Fruit fly (Drosophila melanogaster) whole organism, adult: Measurements from ENCODE around the gene CG5973.

Source experiments
- CG11617 ChIP-seq: fragments of 200-800 bp; sonication (Bioruptor generic); optimal IDR thresholded peaks from 2 replicates; lab custom pipeline; 2017; ENCODE audit warnings: mild to moderate bottlenecking, missing biosample characterization, missing genetic modification reagents, missing genetic modification characterization
- CG12768 ChIP-seq: fragments of 200-800 bp; sonication (Bioruptor generic); optimal IDR thresholded peaks from 2 replicates; lab custom pipeline; 2017; ENCODE audit warnings: missing biosample characterization, missing genetic modification characterization, mild to moderate bottlenecking, moderate library complexity, missing genetic modification reagents
- CG14711 ChIP-seq: fragments of 200-800 bp; sonication (Bioruptor generic); optimal IDR thresholded peaks from 2 replicates; lab custom pipeline; 2018; ENCODE audit warnings: missing biosample characterization, mild to moderate bottlenecking, missing genetic modification characterization, moderate library complexity
- CG1620 ChIP-seq: fragments of 200-800 bp; sonication (Bioruptor generic); optimal IDR thresholded peaks from 2 replicates; lab custom pipeline; 2016; ENCODE audit warnings: missing biosample characterization, missing genetic modification characterization
- CG33017 ChIP-seq: fragments of 200-800 bp; sonication (Bioruptor generic); optimal IDR thresholded peaks from 2 replicates; lab custom pipeline; 2018; ENCODE audit warnings: missing biosample characterization, mild to moderate bottlenecking, missing genetic modification characterization, moderate library complexity
- CG5204 ChIP-seq: fragments of 200-800 bp; sonication (Bioruptor generic); optimal IDR thresholded peaks from 2 replicates; lab custom pipeline; 2016; ENCODE audit warnings: missing biosample characterization, missing genetic modification characterization
- CG7045 ChIP-seq: fragments of 200-800 bp; sonication (Bioruptor generic); optimal IDR thresholded peaks from 2 replicates; lab custom pipeline; 2017; ENCODE audit warnings: missing biosample characterization, mild to moderate bottlenecking, missing genetic modification characterization
- CG7101 ChIP-seq: fragments of 200-800 bp; sonication (Bioruptor generic); optimal IDR thresholded peaks from 2 replicates; lab custom pipeline; 2018; ENCODE audit warnings: missing biosample characterization, mild to moderate bottlenecking, missing genetic modification characterization, moderate library complexity
- Clk ChIP-seq: fragments of 200-800 bp; sonication (Bioruptor generic); optimal IDR thresholded peaks from 2 replicates; lab custom pipeline; 2017; ENCODE audit warnings: missing biosample characterization, missing genetic modification characterization
- Crg-1 ChIP-seq: fragments of 200-800 bp; sonication (Bioruptor generic); optimal IDR thresholded peaks from 2 replicates; lab custom pipeline; 2016; ENCODE audit warnings: missing biosample characterization, missing genetic modification characterization
- Hr96 ChIP-seq: fragments of 200-800 bp; sonication (Bioruptor generic); optimal IDR thresholded peaks from 2 replicates; lab custom pipeline; 2016; ENCODE audit warnings: missing biosample characterization, missing genetic modification characterization
- Mnt ChIP-seq: fragments of 200-800 bp; sonication (Bioruptor generic); optimal IDR thresholded peaks from 2 replicates; lab custom pipeline; 2016; ENCODE audit warnings: missing biosample characterization, mild to moderate bottlenecking, missing genetic modification characterization
- bab1 ChIP-seq: fragments of 200-800 bp; sonication (Bioruptor generic); optimal IDR thresholded peaks from 3 replicates; lab custom pipeline; 2019; ENCODE audit warnings: missing biosample characterization, mild to moderate bottlenecking, missing genetic modification characterization, moderate library complexity
- cic ChIP-seq: fragments of 200-800 bp; sonication (Bioruptor generic); optimal IDR thresholded peaks from 2 replicates; lab custom pipeline; 2017; ENCODE audit warnings: missing biosample characterization, mild to moderate bottlenecking, missing genetic modification characterization, moderate library complexity
- cnc ChIP-seq, 2 experiments: fragments of >200 bp; optimal IDR thresholded peaks; 2 replicates each; lab custom pipeline; 2017
- kay ChIP-seq: fragments of 200-800 bp; sonication (Bioruptor generic); peaks from one replicate; lab custom pipeline; 2016; ENCODE audit warnings: missing biosample characterization, missing genetic modification characterization, borderline replicate concordance
- ovo ChIP-seq: fragments of 200-800 bp; sonication (Bioruptor generic); optimal IDR thresholded peaks from 2 replicates; lab custom pipeline; 2016; ENCODE audit warnings: missing biosample characterization, missing genetic modification characterization
- pad ChIP-seq: fragments of 200-800 bp; sonication (Bioruptor generic); optimal IDR thresholded peaks from 3 replicates; lab custom pipeline; 2017; ENCODE audit warnings: missing biosample characterization, missing genetic modification characterization, mild to moderate bottlenecking, moderate library complexity, missing genetic modification reagents
- tj ChIP-seq: fragments of 200-800 bp; sonication (Bioruptor generic); optimal IDR thresholded peaks from 3 replicates; lab custom pipeline; 2017; ENCODE audit warnings: missing biosample characterization, mild to moderate bottlenecking, missing genetic modification characterization, moderate library complexity
- toe ChIP-seq: fragments of 200-800 bp; sonication (Bioruptor generic); optimal IDR thresholded peaks from 2 replicates; lab custom pipeline; 2016; ENCODE audit warnings: missing biosample characterization, missing genetic modification characterization

The CG5973 gene

DNA sequence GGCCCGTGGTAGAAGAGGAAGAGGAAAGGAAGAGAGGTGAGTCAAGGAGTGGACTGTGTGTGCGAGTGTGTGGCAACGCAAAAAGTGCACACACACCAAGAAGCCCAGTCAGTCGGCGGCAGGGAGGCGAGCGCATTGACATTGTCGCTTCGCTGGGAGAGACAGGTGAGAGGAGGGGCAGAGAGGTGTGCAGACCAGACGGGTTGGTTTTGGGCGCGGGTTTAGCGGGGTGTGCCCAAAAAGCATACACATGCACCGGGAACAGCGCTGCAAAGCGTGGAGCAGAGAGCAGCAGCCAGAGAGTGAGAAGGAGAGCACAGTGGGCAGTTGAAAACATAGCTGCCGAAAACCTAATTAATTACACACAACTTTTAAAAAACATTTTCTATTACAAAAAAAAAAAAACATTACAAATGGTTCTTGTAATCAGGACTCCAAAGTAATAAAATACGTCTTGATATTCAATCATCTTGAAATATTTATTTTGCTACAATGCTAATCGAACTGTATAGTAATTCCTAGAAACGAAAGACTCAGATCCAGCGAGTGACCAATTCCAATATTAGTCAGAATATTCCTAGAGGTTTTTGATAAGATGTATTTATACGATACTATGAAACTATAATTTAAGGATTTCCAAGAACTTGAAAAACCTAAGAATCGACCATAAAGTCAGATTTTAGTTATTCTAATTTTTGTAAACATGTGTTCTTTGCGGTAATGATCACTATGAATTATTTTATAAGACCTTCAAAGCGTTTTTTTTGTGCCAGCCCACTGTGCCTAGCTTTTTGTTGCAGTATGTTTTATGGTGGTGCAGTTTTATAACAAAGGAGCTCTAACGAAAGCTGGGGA is 14.6 kb upstream of the CG5973 start:
- TF ChIP-seq Crg-1 (GFP tag; lab: Kevin White, UChicago): no peak
- TF ChIP-seq Clk (GFP tag; lab: Kevin White, UChicago): no peak
- TF ChIP-seq Mnt (GFP tag; lab: Kevin White, UChicago): peak; percentile 35
- TF ChIP-seq CG14711 (tag; lab: Kevin White, UChicago): no peak
- TF ChIP-seq cic (GFP tag; lab: Kevin White, UChicago): no peak
- TF ChIP-seq CG7045 (GFP tag; lab: Kevin White, UChicago): no peak
- peak; percentile 18 for TF ChIP-seq CG7101 (tag; lab: Kevin White, UChicago)
- no peak for TF ChIP-seq CG11617 (GFP tag; lab: Kevin White, UChicago)
- TF ChIP-seq ovo (GFP tag; lab: Kevin White, UChicago): no peak
- peak; percentile 87 for TF ChIP-seq kay
- TF ChIP-seq cnc (optimal IDR thresholded peaks at IDR 0.05; lab: Kevin White, UChicago): no peak
- no peak for TF ChIP-seq pad
- TF ChIP-seq Hr96 (GFP tag; lab: Kevin White, UChicago): no peak
- TF ChIP-seq CG12768 (GFP tag; lab: Kevin White, UChicago): no peak
- peak; percentile 1 for TF ChIP-seq toe (GFP tag; lab: Kevin White, UChicago)
- TF ChIP-seq CG33017 (tag; lab: Kevin White, UChicago): no peak
- TF ChIP-seq CG1620: no peak
- TF ChIP-seq tj: peak; percentile 72
- TF ChIP-seq bab1: no peak
- peak; percentile 37 for TF ChIP-seq CG5204 (GFP tag; lab: Kevin White, UChicago)

DNA sequence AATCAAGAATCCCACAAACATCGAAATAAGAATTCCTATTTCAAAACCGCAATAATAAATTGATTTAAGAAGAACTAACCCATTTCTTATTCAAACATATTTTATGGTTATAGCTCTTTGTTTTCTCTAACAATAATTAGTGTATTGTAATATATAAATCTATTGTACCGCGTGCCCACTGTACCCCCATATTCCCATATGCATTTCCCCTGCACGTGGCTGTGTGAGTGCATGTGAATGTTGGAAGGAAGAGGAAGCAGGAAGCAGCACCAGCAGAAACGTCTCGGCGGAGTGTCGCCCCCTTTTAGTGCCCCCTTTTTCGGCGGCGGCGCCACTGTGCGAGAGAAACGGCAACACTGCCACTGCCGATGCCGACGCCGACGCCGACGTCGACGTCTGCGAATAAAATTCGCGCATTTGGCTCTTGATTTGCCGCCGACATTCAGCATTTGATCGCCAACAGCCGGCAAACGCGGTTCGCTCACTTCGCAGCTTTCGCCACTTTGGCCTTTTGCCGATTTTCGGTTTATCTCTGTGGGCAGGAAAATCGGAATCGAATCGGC is 13.9 kb upstream of the CG5973 start:
- TF ChIP-seq CG5204 (GFP tag; lab: Kevin White, UChicago) (no peak), CG14711 (tag; lab: Kevin White, UChicago) (peak; percentile 74), tj (peak; percentile 65), bab1 (peak; percentile 71), ovo (GFP tag; lab: Kevin White, UChicago) (peak; percentile 56), toe (GFP tag; lab: Kevin White, UChicago) (peak; percentile 61), CG33017 (tag; lab: Kevin White, UChicago) (peak; percentile 23), CG12768 (GFP tag; lab: Kevin White, UChicago) (peak; percentile 72), CG7101 (tag; lab: Kevin White, UChicago) (peak; percentile 66), CG7045 (GFP tag; lab: Kevin White, UChicago) (peak; percentile 68), pad (peak; percentile 100), cnc (optimal IDR thresholded peaks at IDR 0.05; lab: Kevin White, UChicago) (no peak), Mnt (GFP tag; lab: Kevin White, UChicago) (peak; percentile 83), CG1620 (peak; percentile 32), CG11617 (GFP tag; lab: Kevin White, UChicago) (peak; percentile 41), cic (GFP tag; lab: Kevin White, UChicago) (peak; percentile 78), Crg-1 (GFP tag; lab: Kevin White, UChicago) (peak; percentile 29), Clk (GFP tag; lab: Kevin White, UChicago) (peak; percentile 34), kay (no peak), Hr96 (GFP tag; lab: Kevin White, UChicago) (peak; percentile 77)

- TF ChIP-seq CG1620 (no peak), tj (peak; percentile 89)
These were observed 12.9 kb upstream of the CG5973 start for dm6 chr2L:7424282-7424905.

DNA sequence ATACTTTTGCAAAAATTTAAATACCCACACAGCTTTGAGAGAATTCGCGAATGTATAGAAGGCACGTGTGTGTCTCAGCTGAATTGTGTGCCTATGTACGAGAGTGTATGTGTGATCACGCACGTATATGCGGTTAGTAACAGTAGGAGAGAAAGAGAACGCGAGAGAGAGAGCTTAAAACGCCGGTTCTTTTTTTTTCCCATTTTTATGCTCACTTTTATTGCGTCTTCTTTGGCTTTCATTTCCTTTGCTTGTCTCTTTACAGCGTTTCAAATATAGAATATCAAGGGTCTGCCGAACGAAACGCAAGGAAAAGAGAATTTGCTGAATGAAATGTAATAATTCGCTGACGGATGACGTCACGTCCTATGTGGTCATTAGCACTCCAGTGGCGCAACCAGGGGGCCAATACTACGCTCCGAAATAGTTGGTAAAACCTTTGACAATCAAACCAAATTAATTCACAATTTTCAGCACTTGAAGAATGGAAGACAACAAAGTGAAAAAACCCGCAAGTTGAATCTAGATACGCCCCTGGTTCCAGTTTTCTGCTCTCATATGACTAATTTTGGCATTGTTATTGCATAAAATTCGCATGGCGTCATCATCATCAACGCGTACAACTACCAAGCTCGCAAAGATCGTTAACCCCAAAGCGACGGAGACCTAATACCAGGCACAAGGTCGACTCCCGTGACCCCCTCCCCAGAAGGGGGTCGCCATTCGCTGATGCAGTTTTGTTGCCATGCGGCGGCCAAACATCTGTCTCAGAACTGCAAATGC is 12.2 kb upstream of the CG5973 start:
- TF ChIP-seq pad: peak; percentile 22
- no peak for TF ChIP-seq Mnt (GFP tag; lab: Kevin White, UChicago)
- TF ChIP-seq ovo (GFP tag; lab: Kevin White, UChicago): no peak
- TF ChIP-seq bab1: peak; percentile 84
- TF ChIP-seq CG7101 (tag; lab: Kevin White, UChicago): peak; percentile 90
- peak; percentile 51 for TF ChIP-seq CG1620
- TF ChIP-seq Clk (GFP tag; lab: Kevin White, UChicago): peak; percentile 10
- peak; percentile 74 for TF ChIP-seq CG7045 (GFP tag; lab: Kevin White, UChicago)
- peak; percentile 59 for TF ChIP-seq Crg-1 (GFP tag; lab: Kevin White, UChicago)
- no peak for TF ChIP-seq CG5204 (GFP tag; lab: Kevin White, UChicago)
- peak; percentile 72 for TF ChIP-seq CG11617 (GFP tag; lab: Kevin White, UChicago)
- TF ChIP-seq Hr96 (GFP tag; lab: Kevin White, UChicago): peak; percentile 9
- peak; percentile 59 for TF ChIP-seq tj
- peak; percentile 87 for TF ChIP-seq CG12768 (GFP tag; lab: Kevin White, UChicago)
- TF ChIP-seq toe (GFP tag; lab: Kevin White, UChicago): no peak
- TF ChIP-seq cic (GFP tag; lab: Kevin White, UChicago): peak; percentile 59
- no peak for TF ChIP-seq cnc (optimal IDR thresholded peaks at IDR 0.05; lab: Kevin White, UChicago)
- TF ChIP-seq kay: peak; percentile 94
- peak; percentile 89 for TF ChIP-seq CG33017 (tag; lab: Kevin White, UChicago)
- peak; percentile 86 for TF ChIP-seq CG14711 (tag; lab: Kevin White, UChicago)
